Worm (Caenorhabditis elegans): ENCODE measurements around the gene cdk-11.2.

DNA sequence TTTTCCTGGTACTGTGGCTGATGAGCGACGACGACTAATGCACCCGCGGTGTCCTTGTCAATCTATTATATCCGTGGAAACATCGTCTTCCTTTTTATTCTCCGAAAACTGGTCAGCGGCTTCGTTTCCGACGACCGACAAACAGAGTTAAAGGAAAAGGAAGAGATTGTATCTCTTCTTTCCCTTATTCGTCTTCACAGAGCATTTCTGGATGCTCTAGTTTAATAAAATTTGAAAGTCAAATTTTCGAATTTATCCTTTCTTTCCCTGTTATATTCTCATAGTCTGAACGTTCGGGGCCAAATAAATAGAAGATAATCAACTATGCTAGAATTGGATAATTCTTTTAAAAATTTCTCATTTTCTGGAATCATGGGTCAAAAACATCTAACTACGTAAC lies 26.8 kb downstream of the cdk-11.2 start:
- TF ChIP-seq nhr-11 (tag; optimal IDR thresholded peaks at IDR 0.05) (no peak), lsy-2 (tag; optimal IDR thresholded peaks at IDR 0.05) (no peak), snpc-4 (tag; optimal IDR thresholded peaks at IDR 0.05) (no peak), nhr-25 (tag; optimal IDR thresholded peaks at IDR 0.05; ENCODE audit: borderline replicate concordance, insufficient read depth) (no peak), nhr-237 (tag; optimal IDR thresholded peaks at IDR 0.05) (no peak), unc-130 (GFP tag; optimal IDR thresholded peaks at IDR 0.05) (no peak)

Data from whole organism, L4 larva.